Fruit fly (Drosophila melanogaster): ENCODE data around the gene Ip259.
A peak's percentile ranks its signal among the peaks of the same experiment; 100 is the strongest.

The Ip259 gene

dm6 chr2L:10430802-10431476 is 22.8 kb downstream of the Ip259 start, which contains the start of the genes Bug22 and TfIIB (continued):
- TF ChIP-seq Drgx (GFP tag; IDR thresholded peaks at IDR 0.05) (peak; percentile 51; the same call in 1 of the 2 replicates), p53 (GFP tag; optimal IDR thresholded peaks at IDR 0.05) (no peak), CG13424 (tag; optimal IDR thresholded peaks at IDR 0.05) (peak; percentile 74), CG18262 (tag; optimal IDR thresholded peaks at IDR 0.05) (peak; percentile 72), HLH54F (GFP tag; optimal IDR thresholded peaks at IDR 0.05) (peak; percentile 83), fu2 (GFP tag; optimal IDR thresholded peaks at IDR 0.05) (peak; percentile 34), CG31224 (GFP tag; IDR thresholded peaks at IDR 0.05) (peak; percentile 38; the same call in 1 of the 2 replicates), nau (GFP tag; optimal IDR thresholded peaks at IDR 0.05) (peak; percentile 3)

- no peak for TF ChIP-seq bcd (GFP tag; optimal IDR thresholded peaks at IDR 0.05)
- TF ChIP-seq CoRest (tag; optimal IDR thresholded peaks at IDR 0.05), result no peak
- no peak for TF ChIP-seq croc (GFP tag; conservative IDR thresholded peaks at IDR 0.05)
- no peak for TF ChIP-seq CG1647 (GFP tag; optimal IDR thresholded peaks at IDR 0.05)
- no peak for TF ChIP-seq CG16779 (GFP tag; IDR thresholded peaks at IDR 0.05)
- no peak for TF ChIP-seq Bdp1 (GFP tag; optimal IDR thresholded peaks at IDR 0.05)
- no peak for TF ChIP-seq sob (GFP tag; IDR thresholded peaks at IDR 0.05)
- TF ChIP-seq ato (GFP tag; IDR thresholded peaks at IDR 0.05; ENCODE audit: partially characterized antibody), result no peak
- no peak for TF ChIP-seq CG10654 (GFP tag; optimal IDR thresholded peaks at IDR 0.05)
- no peak for TF ChIP-seq CG16863 (GFP tag; optimal IDR thresholded peaks at IDR 0.05)
- no peak for TF ChIP-seq Hr3 (GFP tag; optimal IDR thresholded peaks at IDR 0.05)
- no peak for TF ChIP-seq nom (GFP tag; optimal IDR thresholded peaks at IDR 0.05)
- TF ChIP-seq CG10959 (GFP tag; IDR thresholded peaks at IDR 0.05), result no peak
- TF ChIP-seq Sry-β (GFP tag; optimal IDR thresholded peaks at IDR 0.05), result no peak
- no peak for TF ChIP-seq fd64A (GFP tag; optimal IDR thresholded peaks at IDR 0.05)
- no peak for TF ChIP-seq CG8924 (tag; optimal IDR thresholded peaks at IDR 0.05)
- peak; percentile 37 for TF ChIP-seq CG14710 (tag; optimal IDR thresholded peaks at IDR 0.05)
- peak; percentile 55; the same call in 1 of the 3 replicates for TF ChIP-seq row (GFP tag; IDR thresholded peaks at IDR 0.05)
- TF ChIP-seq CG2875 (GFP tag; optimal IDR thresholded peaks at IDR 0.05), result no peak
- no peak for TF ChIP-seq MTF-1 (GFP tag; optimal IDR thresholded peaks at IDR 0.05; ENCODE audit: borderline replicate concordance)
- no peak for TF ChIP-seq CG3407 (GFP tag; optimal IDR thresholded peaks at IDR 0.05)
- no peak for TF ChIP-seq Ets97D (GFP tag; optimal IDR thresholded peaks at IDR 0.05)
- TF ChIP-seq Nf-YA (GFP tag; IDR thresholded peaks at IDR 0.05), result no peak
- TF ChIP-seq CG7987 (GFP tag; optimal IDR thresholded peaks at IDR 0.05), result no peak
- TF ChIP-seq CG12104 (GFP tag; optimal IDR thresholded peaks at IDR 0.05), result peak; percentile 1
- TF ChIP-seq CG14965 (GFP tag; optimal IDR thresholded peaks at IDR 0.05; ENCODE audit: borderline replicate concordance), result no peak
- TF ChIP-seq Bgb (GFP tag; IDR thresholded peaks at IDR 0.05; ENCODE audit: partially characterized antibody), result peak; percentile 42; the same call in 1 of the 2 replicates
- TF ChIP-seq CG2116 (GFP tag; optimal IDR thresholded peaks at IDR 0.05), result peak; percentile 21
- TF ChIP-seq CG31441 (GFP tag; IDR thresholded peaks at IDR 0.05), result no peak
- TF ChIP-seq ftz-f1 (GFP tag; optimal IDR thresholded peaks at IDR 0.05), result no peak
- TF ChIP-seq CG4328 (GFP tag; optimal IDR thresholded peaks at IDR 0.05), result no peak
- no peak for TF ChIP-seq CG12236 (GFP tag; optimal IDR thresholded peaks at IDR 0.05)
- TF ChIP-seq MBD-R2 (GFP tag; IDR thresholded peaks at IDR 0.05), result peak; percentile 50
- no peak for TF ChIP-seq aop (GFP tag; IDR thresholded peaks at IDR 0.05)
- 0 out of 2 replicates have a peak, but pooled peaks have one; percentile 32 for TF ChIP-seq sna (GFP tag; IDR thresholded peaks at IDR 0.05; ENCODE audit: partially characterized antibody)
- no peak for TF ChIP-seq dmrt11E (tag; optimal IDR thresholded peaks at IDR 0.05)
- no peak for TF ChIP-seq CG13894 (tag; optimal IDR thresholded peaks at IDR 0.05)
- no peak for TF ChIP-seq trh (GFP tag; optimal IDR thresholded peaks at IDR 0.05)
- TF ChIP-seq so (GFP tag; IDR thresholded peaks at IDR 0.05), result no peak
- peak; percentile 29 for TF ChIP-seq CG18262 (tag; optimal IDR thresholded peaks at IDR 0.05)
Measured at dm6 chr2L:10435606-10436160, 27.5 kb downstream of the Ip259 start, which contains the start of the genes TBC1D16 and holn1. Gene TBC1D16, minus strand, starts transcription at chr2L:10435656. Gene holn1, plus strand, starts transcription at chr2L:10435995.
